Fruit fly (Drosophila melanogaster): ENCODE results near the gene Mcm2.
A peak's percentile ranks its signal among the peaks of the same experiment; 100 is the strongest.

Mcm2 gene

dm6 chr3R:8243720-8244119 lies 21.1 kb upstream of the Mcm2 start, which contains the start of the genes CG9636, CG18749 and CG33722 (continued):
- peak; percentile 64 for TF ChIP-seq E2f2 (GFP tag; IDR thresholded peaks at IDR 0.05)
- TF ChIP-seq fd64A (GFP tag; optimal IDR thresholded peaks at IDR 0.05): no peak
- TF ChIP-seq Hmr (GFP tag; optimal IDR thresholded peaks at IDR 0.05): peak; percentile 70
- no peak for TF ChIP-seq gcm2 (GFP tag; optimal IDR thresholded peaks at IDR 0.05)
- peak; percentile 74 for TF ChIP-seq CG33557 (GFP tag; optimal IDR thresholded peaks at IDR 0.05)
- TF ChIP-seq CG15073 (GFP tag; optimal IDR thresholded peaks at IDR 0.05): no peak
- no peak for TF ChIP-seq Atf-2 (GFP tag; optimal IDR thresholded peaks at IDR 0.05)
- peak in 1 of 2 experiments; percentile 16 for TF ChIP-seq insv (GFP tag; optimal IDR thresholded peaks at IDR 0.05)
- TF ChIP-seq Dad (GFP tag; optimal IDR thresholded peaks at IDR 0.05): peak; percentile 53
- peak; percentile 30 for TF ChIP-seq CG33213 (GFP tag; optimal IDR thresholded peaks at IDR 0.05)
- peak; percentile 62 for TF ChIP-seq CG10147 (GFP tag; optimal IDR thresholded peaks at IDR 0.05)
- peak; percentile 24 for TF ChIP-seq CG3065 (GFP tag; optimal IDR thresholded peaks at IDR 0.05)
- TF ChIP-seq al (GFP tag; IDR thresholded peaks at IDR 0.05): peak; percentile 48; the same call in 1 of the 2 replicates
- peak; percentile 90 for TF ChIP-seq mld (GFP tag; IDR thresholded peaks at IDR 0.05; ENCODE audit: partially characterized antibody)
- TF ChIP-seq CG9797 (GFP tag; optimal IDR thresholded peaks at IDR 0.05): peak; percentile 26
- TF ChIP-seq CG5953 (GFP tag; IDR thresholded peaks at IDR 0.05): 0 out of 2 replicates have a peak, but pooled peaks have one; percentile 11
- peak; percentile 43 for TF ChIP-seq CG4854 (GFP tag; optimal IDR thresholded peaks at IDR 0.05)
- peak; percentile 48 for TF ChIP-seq Dp (GFP tag; optimal IDR thresholded peaks at IDR 0.05)
- peak; percentile 98 for TF ChIP-seq Doc3 (GFP tag; IDR thresholded peaks at IDR 0.05; ENCODE audit: partially characterized antibody)
- peak; percentile 82 for TF ChIP-seq tin (GFP tag; optimal IDR thresholded peaks at IDR 0.05)
- TF ChIP-seq br (optimal IDR thresholded peaks at IDR 0.05): no peak
- TF ChIP-seq tio (GFP tag; optimal IDR thresholded peaks at IDR 0.05): peak; percentile 15
- no peak for TF ChIP-seq CG6175 (GFP tag; IDR thresholded peaks at IDR 0.05)
- no peak for TF ChIP-seq ftz-f1 (GFP tag; optimal IDR thresholded peaks at IDR 0.05)
- TF ChIP-seq B-H2 (GFP tag; optimal IDR thresholded peaks at IDR 0.05): peak; percentile 71
- no peak for TF ChIP-seq crc (GFP tag; optimal IDR thresholded peaks at IDR 0.05)
- peak; percentile 68 for TF ChIP-seq Sox102F (GFP tag; optimal IDR thresholded peaks at IDR 0.05)
- TF ChIP-seq Optix (GFP tag; IDR thresholded peaks at IDR 0.05): no peak
- peak; percentile 47 for TF ChIP-seq CG2202 (tag; optimal IDR thresholded peaks at IDR 0.05)
- peak; percentile 56 for TF ChIP-seq Fer3 (tag; optimal IDR thresholded peaks at IDR 0.05)
- peak; percentile 27 for TF ChIP-seq slou (GFP tag; optimal IDR thresholded peaks at IDR 0.05)
- no peak for TF ChIP-seq CG10321 (GFP tag; IDR thresholded peaks at IDR 0.05)
- peak; percentile 60 for TF ChIP-seq Meics (GFP tag; optimal IDR thresholded peaks at IDR 0.05)
- peak; percentile 73 for TF ChIP-seq Chrac-16 (GFP tag; optimal IDR thresholded peaks at IDR 0.05)
- peak; percentile 30 for TF ChIP-seq dm (GFP tag; optimal IDR thresholded peaks at IDR 0.05)
- no peak for TF ChIP-seq CG3163 (GFP tag; optimal IDR thresholded peaks at IDR 0.05)
- TF ChIP-seq CG18619 (GFP tag; optimal IDR thresholded peaks at IDR 0.05): peak; percentile 46
- peak; percentile 17 for TF ChIP-seq odd (GFP tag; optimal IDR thresholded peaks at IDR 0.05)
- peak; percentile 91; the same call in 3 of the 4 replicates for TF ChIP-seq chinmo (GFP tag; IDR thresholded peaks at IDR 0.05; ENCODE audit: partially characterized antibody)
- peak; percentile 74 for TF ChIP-seq CG13775 (GFP tag; optimal IDR thresholded peaks at IDR 0.05)
- TF ChIP-seq Bgb (GFP tag; IDR thresholded peaks at IDR 0.05; ENCODE audit: partially characterized antibody): peak; percentile 93
- no peak for TF ChIP-seq ro (GFP tag; IDR thresholded peaks at IDR 0.05)
- TF ChIP-seq ERR (GFP tag; optimal IDR thresholded peaks at IDR 0.05): no peak
- TF ChIP-seq BtbVII (GFP tag; optimal IDR thresholded peaks at IDR 0.05): peak; percentile 4
- peak in 1 of 3 experiments; percentile 74 for TF ChIP-seq Stat92E (GFP tag; optimal IDR thresholded peaks at IDR 0.05)
- no peak for TF ChIP-seq shn (GFP tag; optimal IDR thresholded peaks at IDR 0.05)
- peak; percentile 73 for TF ChIP-seq phol (tag; optimal IDR thresholded peaks at IDR 0.05)
- peak; percentile 93 for TF ChIP-seq CG2116 (GFP tag; optimal IDR thresholded peaks at IDR 0.05)
- TF ChIP-seq sisA (GFP tag; IDR thresholded peaks at IDR 0.05): peak; percentile 61
- TF ChIP-seq NFAT (GFP tag; IDR thresholded peaks at IDR 0.05): no peak
- TF ChIP-seq Xrp1 (GFP tag; IDR thresholded peaks at IDR 0.05): peak; percentile 78

All from whole organism, embryonic.